Fruit fly (Drosophila melanogaster): ENCODE data around the gene RpL37A.
A peak's percentile ranks its signal among the peaks of the same experiment; 100 is the strongest.

Gene RpL37A

dm6 chr2L:5079200-5079599 is 8.4 kb downstream of the RpL37A start:
- no peak for TF ChIP-seq noc (tag; optimal IDR thresholded peaks at IDR 0.05)

DNA sequence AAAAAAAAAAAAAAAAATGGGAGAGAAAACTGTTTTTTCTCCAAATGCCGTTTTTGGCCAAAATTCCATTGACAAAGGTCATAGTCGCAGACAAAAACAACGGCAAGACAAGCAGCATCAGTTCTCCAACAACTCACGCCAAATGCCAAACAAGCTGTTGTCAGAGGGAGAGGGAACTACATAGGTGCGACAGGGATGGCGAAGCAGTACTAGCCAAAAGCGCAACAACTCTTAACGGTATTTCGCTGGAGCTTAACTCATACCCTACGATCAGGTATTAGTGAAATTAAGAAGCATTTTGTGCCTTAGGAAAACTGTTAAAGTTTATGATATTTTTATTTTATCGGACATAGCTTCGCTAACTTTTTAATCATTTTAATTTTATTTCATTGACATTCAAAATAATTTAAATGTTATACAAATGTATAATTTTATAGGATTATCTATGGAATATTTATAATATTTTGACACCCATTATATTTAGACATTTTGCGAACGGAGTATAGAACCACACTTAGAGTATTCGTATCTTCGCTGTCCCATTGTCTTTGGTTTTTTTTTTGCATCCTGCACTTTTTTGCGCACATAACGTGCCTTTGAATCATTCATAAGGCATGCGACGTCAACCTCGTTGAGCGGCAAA is 9.6 kb downstream of the RpL37A start:
- TF ChIP-seq noc (tag; optimal IDR thresholded peaks at IDR 0.05) = peak; percentile 19

dm6 chr2L:5084586-5085257 is 14.0 kb downstream of the RpL37A start:
- TF ChIP-seq noc (tag; optimal IDR thresholded peaks at IDR 0.05) = peak; percentile 76

dm6 chr2L:5085561-5085960 is 14.8 kb downstream of the RpL37A start:
- peak; percentile 46 for TF ChIP-seq noc (tag; optimal IDR thresholded peaks at IDR 0.05)

DNA sequence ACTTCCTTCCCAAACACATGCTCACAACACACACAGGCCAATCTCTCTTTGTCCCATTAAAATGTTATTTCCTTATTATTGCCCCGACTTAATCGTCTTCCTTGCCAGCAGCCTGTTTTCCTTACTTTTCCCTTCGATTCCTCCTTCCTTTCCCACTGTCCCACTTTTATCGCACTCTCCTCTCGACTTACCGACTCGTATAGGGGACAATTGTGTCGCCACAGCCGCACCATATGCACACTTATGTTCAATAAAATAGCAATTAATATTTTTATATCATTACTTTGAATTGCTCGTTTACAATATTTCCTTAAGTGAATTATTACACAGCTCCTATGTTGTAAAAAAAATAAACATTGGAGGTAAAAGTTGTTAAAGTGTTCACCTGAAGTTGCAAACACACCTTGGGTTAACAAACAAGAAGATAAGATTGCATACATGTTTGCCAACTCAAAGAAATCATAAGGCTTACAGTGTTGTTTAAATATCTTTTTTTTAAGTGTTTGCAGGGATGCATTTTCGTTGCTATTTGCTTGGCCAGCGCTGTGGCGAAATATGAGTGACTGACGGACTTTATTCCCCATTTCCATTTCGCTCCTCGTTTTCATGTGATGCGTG is 16.3 kb downstream of the RpL37A start:
- TF ChIP-seq noc (tag; optimal IDR thresholded peaks at IDR 0.05) = peak; percentile 77

DNA sequence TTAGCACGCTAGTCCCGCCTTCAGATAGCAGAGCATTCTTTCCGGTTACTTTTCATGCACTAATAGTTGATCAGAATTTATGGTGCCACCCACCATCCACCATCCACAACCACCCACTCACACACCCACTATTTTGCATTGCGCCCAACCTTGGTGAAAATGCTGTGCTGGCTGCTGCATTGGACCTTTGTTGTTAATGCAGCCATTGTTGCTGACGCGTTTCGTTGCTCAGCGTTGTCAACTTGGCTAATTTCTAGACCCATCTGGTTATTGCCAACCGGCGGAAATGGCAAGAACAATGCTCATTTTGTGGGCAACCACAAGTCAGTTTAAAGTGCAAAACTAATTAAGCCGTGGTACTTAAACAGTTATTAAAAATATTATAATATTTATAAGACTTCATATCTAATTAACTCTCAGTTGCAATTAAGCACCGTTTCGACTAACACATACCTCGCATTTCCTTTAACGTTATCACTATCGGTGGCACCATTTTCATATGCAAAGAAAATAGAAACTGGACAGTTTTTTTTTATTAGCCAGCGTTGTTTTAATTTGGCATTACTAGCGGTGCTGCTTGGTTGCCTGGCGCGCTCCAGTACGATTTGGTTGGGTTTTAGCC is 18.0 kb downstream of the RpL37A start:
- TF ChIP-seq noc (tag; optimal IDR thresholded peaks at IDR 0.05) = no peak

DNA sequence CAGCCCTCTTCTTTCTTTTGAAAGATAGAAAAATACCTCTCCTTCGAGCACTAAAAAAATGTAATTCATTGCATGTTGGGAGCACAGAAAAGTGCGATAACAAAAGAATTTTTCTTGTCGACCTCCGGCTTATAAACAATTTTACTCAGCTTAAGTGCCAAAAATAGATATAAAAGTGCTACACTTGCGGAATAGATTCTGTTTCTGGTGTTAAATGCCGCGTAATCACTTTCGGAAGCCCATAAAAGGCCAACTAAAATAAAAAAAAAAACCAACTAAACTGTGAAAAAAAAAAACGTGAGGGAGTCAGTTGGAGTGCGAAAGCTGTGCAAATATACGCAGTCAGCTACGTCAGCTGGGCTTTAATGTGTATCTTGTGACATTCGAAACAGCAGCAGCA is 18.9 kb downstream of the RpL37A start:
- TF ChIP-seq noc (tag; optimal IDR thresholded peaks at IDR 0.05) = no peak

- TF ChIP-seq noc (tag; optimal IDR thresholded peaks at IDR 0.05) = no peak
Measured at dm6 chr2L:5090352-5090751, 19.6 kb downstream of the RpL37A start.

DNA sequence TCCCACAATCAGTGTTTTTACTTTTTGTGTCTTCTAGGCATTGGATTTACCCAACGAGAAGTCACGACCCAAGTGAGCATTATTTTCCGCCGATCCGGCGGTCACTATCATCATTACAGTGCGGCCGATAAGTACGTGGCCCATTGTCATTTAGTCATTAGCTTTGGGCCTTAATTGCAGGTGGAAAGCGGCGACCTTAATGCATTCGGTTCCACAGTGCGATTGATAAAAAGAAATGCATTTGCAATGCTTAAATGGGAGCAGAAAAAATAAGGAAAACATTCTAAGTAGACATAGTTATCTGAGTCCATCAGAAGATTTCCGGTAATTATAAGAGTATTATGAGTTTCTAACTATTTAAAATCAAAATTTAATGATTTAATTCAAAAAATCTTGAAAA is 21.4 kb downstream of the RpL37A start:
- peak; percentile 11 for TF ChIP-seq noc (tag; optimal IDR thresholded peaks at IDR 0.05)

dm6 chr2L:5092597-5092991 is 21.8 kb downstream of the RpL37A start:
- no peak for TF ChIP-seq noc (tag; optimal IDR thresholded peaks at IDR 0.05)

- TF ChIP-seq noc (tag; optimal IDR thresholded peaks at IDR 0.05) = peak; percentile 51
Measured at dm6 chr2L:5092992-5093695, 22.4 kb downstream of the RpL37A start, which contains the start of gene Pgant5. TSS of gene Pgant5 (minus strand) at chr2L:5093592.

DNA sequence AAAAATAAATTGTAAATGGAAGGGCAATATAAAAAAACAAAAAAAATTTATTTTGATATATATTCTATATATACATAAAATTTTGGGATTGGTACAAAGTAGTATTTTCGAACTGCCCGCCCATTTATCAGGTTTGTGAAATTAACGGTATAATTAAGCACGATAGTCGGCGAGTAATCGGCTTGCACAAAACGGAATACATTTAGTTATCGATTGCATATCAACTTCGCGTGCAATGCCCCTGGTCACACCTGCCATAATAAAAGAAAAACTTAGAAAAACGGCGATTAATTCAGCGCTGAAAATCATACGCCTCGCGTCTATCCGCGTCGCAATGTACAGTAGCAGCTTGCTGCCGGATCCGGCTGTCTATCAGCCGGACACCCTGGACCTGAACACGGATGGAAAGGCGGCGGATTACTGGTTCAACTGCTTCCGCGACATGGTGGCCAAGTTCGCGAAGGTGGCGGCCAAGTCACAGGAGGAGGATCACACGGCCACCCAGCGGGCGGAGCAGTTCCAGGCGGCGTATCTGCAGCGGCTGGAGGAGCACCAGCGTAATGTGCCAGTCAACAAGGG is 23.1 kb downstream of the RpL37A start, which contains the start of gene CG5828:
CG5828 (plus strand) TSS at position 205 of the 579 bp plus-strand sequence.
- TF ChIP-seq noc (tag; optimal IDR thresholded peaks at IDR 0.05) = no peak

dm6 chr2L:5095350-5095962 is 24.7 kb downstream of the RpL37A start:
- TF ChIP-seq noc (tag; optimal IDR thresholded peaks at IDR 0.05) = peak; percentile 83

DNA sequence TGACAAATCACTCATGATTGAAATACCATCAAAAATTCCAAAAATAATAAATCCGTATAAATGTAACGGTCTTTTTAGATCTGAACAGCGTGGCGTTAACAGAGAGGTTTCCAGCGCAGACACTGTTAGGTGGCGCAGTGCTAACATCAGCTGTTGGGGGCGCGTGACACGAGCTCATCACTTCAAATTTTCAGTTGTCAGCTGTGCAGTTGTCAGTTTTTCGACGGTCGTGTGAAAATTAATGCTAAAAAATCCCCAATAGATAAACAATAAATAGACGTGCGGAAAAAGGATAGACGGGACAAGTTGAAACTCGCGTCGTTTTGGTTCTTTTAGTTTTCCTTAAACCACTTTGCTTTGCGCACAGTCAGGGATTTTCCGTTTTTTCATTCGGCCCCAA is 25.5 kb downstream of the RpL37A start, which contains the start of gene CG4230:
CG4230 (plus strand) TSS at position 6 of the 400 bp plus-strand sequence.
- peak; percentile 36 for TF ChIP-seq noc (tag; optimal IDR thresholded peaks at IDR 0.05)

dm6 chr2L:5096761-5097160 is 26.0 kb downstream of the RpL37A start:
- no peak for TF ChIP-seq noc (tag; optimal IDR thresholded peaks at IDR 0.05)

Data from whole organism, larva.